Fruit fly (Drosophila melanogaster) whole organism, embryonic: Measurements from ENCODE around the gene CG33267.
A peak's percentile ranks its signal among the peaks of the same experiment; 100 is the strongest.

ENCODE experiments used
- ATbp ChIP-seq: fragments of 200-800 bp; sonication (Bioruptor generic); optimal IDR thresholded peaks from 2 replicates; lab custom pipeline; 2017; ENCODE audit warnings: missing biosample characterization, mild to moderate bottlenecking, missing genetic modification characterization, missing genetic modification reagents
- BEAF-32 ChIP-seq: fragments of 200-800 bp; sonication (Bioruptor generic); optimal IDR thresholded peaks from 3 replicates; lab custom pipeline; 2017; ENCODE audit warnings: missing biosample characterization, missing genetic modification characterization, mild to moderate bottlenecking, moderate library complexity, missing genetic modification reagents
- CG10366 ChIP-seq: fragments of 200-800 bp; sonication (Bioruptor generic); IDR thresholded peaks from 2 replicates; pipeline ENCODE4 v1.3.6; 2022; ENCODE audit warnings: missing biosample characterization, missing genetic modification characterization
- CG10543 ChIP-seq: fragments of 200-800 bp; sonication (Bioruptor generic); optimal IDR thresholded peaks from 3 replicates; lab custom pipeline; 2017; ENCODE audit warnings: missing biosample characterization, mild to moderate bottlenecking, missing genetic modification characterization, moderate library complexity
- CG11247 ChIP-seq: fragments of 200-800 bp; sonication (Bioruptor generic); IDR thresholded peaks from 2 replicates; pipeline ENCODE4 v1.3.6; 2022; ENCODE audit warnings: missing biosample characterization, missing genetic modification characterization
- CG13424 ChIP-seq: fragments of 200-800 bp; sonication (Bioruptor generic); optimal IDR thresholded peaks from 2 replicates; lab custom pipeline; 2019; ENCODE audit warnings: missing biosample characterization, mild to moderate bottlenecking, missing genetic modification characterization, moderate library complexity
- CG15696 ChIP-seq: fragments of 200-800 bp; sonication (Bioruptor generic); optimal IDR thresholded peaks from 2 replicates; lab custom pipeline; 2019; ENCODE audit warnings: missing biosample characterization, mild to moderate bottlenecking, missing genetic modification characterization, moderate library complexity
- CG1647 ChIP-seq: fragments of 200-800 bp; sonication (Bioruptor generic); optimal IDR thresholded peaks from 3 replicates; lab custom pipeline; 2016; ENCODE audit warnings: missing biosample characterization, missing genetic modification characterization
- CG17385 ChIP-seq: fragments of 200-800 bp; sonication (Bioruptor generic); optimal IDR thresholded peaks from 3 replicates; lab custom pipeline; 2018; ENCODE audit warnings: missing biosample characterization, mild to moderate bottlenecking, missing genetic modification characterization
- CG17829 ChIP-seq: fragments of 200-800 bp; optimal IDR thresholded peaks from 2 replicates; lab custom pipeline; 2019; ENCODE audit warnings: missing biosample characterization, mild to moderate bottlenecking, missing genetic modification characterization, moderate library complexity
- CG18262 ChIP-seq: fragments of 200-800 bp; optimal IDR thresholded peaks from 3 replicates; lab custom pipeline; 2019; ENCODE audit warnings: missing biosample characterization, mild to moderate bottlenecking, missing genetic modification characterization, moderate library complexity
- CG18476 ChIP-seq: fragments of 200-800 bp; sonication (Bioruptor generic); optimal IDR thresholded peaks from 2 replicates; lab custom pipeline; 2016; ENCODE audit warnings: missing biosample characterization, mild to moderate bottlenecking, missing genetic modification characterization
- CG2120 ChIP-seq: fragments of 200-800 bp; sonication (Bioruptor generic); optimal IDR thresholded peaks from 3 replicates; lab custom pipeline; 2016; ENCODE audit warnings: missing biosample characterization, missing genetic modification characterization
- CG31224 ChIP-seq: fragments of 200-800 bp; sonication (Bioruptor generic); IDR thresholded peaks from 2 replicates; pipeline ENCODE4 v1.3.6; 2022; ENCODE audit warnings: missing biosample characterization, missing genetic modification characterization
- CG3995 ChIP-seq: fragments of 200-800 bp; sonication (Bioruptor generic); optimal IDR thresholded peaks from 3 replicates; lab custom pipeline; 2016; ENCODE audit warnings: missing biosample characterization, missing genetic modification characterization
- CG4404 ChIP-seq: fragments of 200-800 bp; sonication (Bioruptor generic); IDR thresholded peaks from 2 replicates; pipeline ENCODE4 v1.3.6; 2022; ENCODE audit warnings: missing biosample characterization, missing genetic modification characterization
- CG4820 ChIP-seq: fragments of 200-800 bp; sonication (Bioruptor generic); optimal IDR thresholded peaks from 3 replicates; lab custom pipeline; 2016; ENCODE audit warnings: missing biosample characterization, missing genetic modification characterization
- CG6254 ChIP-seq: fragments of 200-800 bp; sonication (Bioruptor generic); optimal IDR thresholded peaks from 3 replicates; lab custom pipeline; 2017; ENCODE audit warnings: mild to moderate bottlenecking, missing biosample characterization, missing genetic modification reagents, missing genetic modification characterization
- CG7556 ChIP-seq: fragments of 200-800 bp; sonication (Bioruptor generic); optimal IDR thresholded peaks from 2 replicates; lab custom pipeline; 2017; ENCODE audit warnings: missing biosample characterization, mild to moderate bottlenecking, missing genetic modification characterization
- CG7839 ChIP-seq: fragments of 200-800 bp; sonication (Bioruptor generic); optimal IDR thresholded peaks from 3 replicates; lab custom pipeline; 2018; ENCODE audit warnings: missing biosample characterization, mild to moderate bottlenecking, missing genetic modification characterization, moderate library complexity
- CG7963 ChIP-seq: fragments of 200-800 bp; sonication (Bioruptor generic); IDR thresholded peaks from 3 replicates; pipeline ENCODE4 v1.3.6; 2022; ENCODE audit warnings: missing biosample characterization, missing genetic modification characterization; ENCODE audit not compliant: partially characterized antibody
- CG8281 ChIP-seq: fragments of 200-800 bp; sonication (Bioruptor generic); optimal IDR thresholded peaks from 2 replicates; lab custom pipeline; 2018; ENCODE audit warnings: missing biosample characterization, mild to moderate bottlenecking, missing genetic modification characterization, moderate library complexity
- CG8765 ChIP-seq: fragments of 200-800 bp; sonication (Bioruptor generic); IDR thresholded peaks from 2 replicates; pipeline ENCODE4 v1.3.6; 2022; ENCODE audit warnings: missing biosample characterization, missing genetic modification characterization
- D ChIP-seq, 2 experiments: fragments of 200-800 bp in 1 of 2; fragments of >200 bp in 1 of 2; sonication (Bioruptor generic) in 1 of 2; optimal IDR thresholded peaks; 2 replicates in 1 of 2; 3 replicates in 1 of 2; lab custom pipeline; 2017; ENCODE audit warnings: mild to moderate bottlenecking in 1 of 2, missing biosample characterization in 1 of 2, missing genetic modification characterization in 1 of 2, missing genetic modification reagents in 1 of 2
- Dip3 ChIP-seq: fragments of 200-800 bp; sonication (Bioruptor generic); optimal IDR thresholded peaks from 3 replicates; lab custom pipeline; 2016; ENCODE audit warnings: missing biosample characterization, missing genetic modification characterization
- Ets65A ChIP-seq: fragments of 200-800 bp; sonication (Bioruptor generic); peaks from one replicate; lab custom pipeline; 2016; ENCODE audit warnings: missing biosample characterization, missing genetic modification characterization
- Fer1 ChIP-seq: fragments of 200-800 bp; sonication (Bioruptor generic); optimal IDR thresholded peaks from 2 replicates; lab custom pipeline; 2017; ENCODE audit warnings: missing biosample characterization, mild to moderate bottlenecking, missing genetic modification characterization
- Gug ChIP-seq: fragments of 200-800 bp; sonication (Bioruptor generic); IDR thresholded peaks from 4 replicates; pipeline ENCODE4 v1.3.6; 2022; ENCODE audit warnings: missing biosample characterization, missing genetic modification characterization
- H15 ChIP-seq: fragments of 200-800 bp; sonication (Bioruptor generic); IDR thresholded peaks from 3 replicates; pipeline ENCODE4 v1.3.6; 2022; ENCODE audit warnings: missing biosample characterization, missing genetic modification characterization
- Hmx ChIP-seq: fragments of 200-800 bp; sonication (Bioruptor generic); optimal IDR thresholded peaks from 2 replicates; lab custom pipeline; 2016; ENCODE audit warnings: missing biosample characterization, missing genetic modification characterization
- Lhr ChIP-seq: fragments of 200-800 bp; sonication (Bioruptor generic); optimal IDR thresholded peaks from 3 replicates; lab custom pipeline; 2017; ENCODE audit warnings: mild to moderate bottlenecking, missing biosample characterization, missing genetic modification reagents, missing genetic modification characterization
- MTF-1 ChIP-seq: fragments of 200-800 bp; sonication (Bioruptor generic); optimal IDR thresholded peaks from 2 replicates; lab custom pipeline; 2018; ENCODE audit warnings: missing biosample characterization, mild to moderate bottlenecking, missing genetic modification characterization, borderline replicate concordance
- Spps ChIP-seq: fragments of 200-800 bp; sonication (Bioruptor generic); optimal IDR thresholded peaks from 2 replicates; lab custom pipeline; 2018; ENCODE audit warnings: missing biosample characterization, mild to moderate bottlenecking, missing genetic modification characterization
- YL-1 ChIP-seq: fragments of 200-800 bp; sonication (Bioruptor generic); optimal IDR thresholded peaks from 3 replicates; lab custom pipeline; 2017; ENCODE audit warnings: missing biosample characterization, mild to moderate bottlenecking, missing genetic modification characterization
- aop ChIP-seq: fragments of 200-800 bp; sonication (Bioruptor generic); IDR thresholded peaks from 2 replicates; pipeline ENCODE4 v1.3.6; 2022; ENCODE audit warnings: missing biosample characterization, missing genetic modification characterization
- chif ChIP-seq, 2 experiments: fragments of 200-800 bp; sonication (Bioruptor generic); optimal IDR thresholded peaks; 3 replicates each; lab custom pipeline; 2016; ENCODE audit warnings: missing biosample characterization in 2 of 2, missing genetic modification characterization in 2 of 2
- dmrt11E ChIP-seq: fragments of 200-800 bp; sonication (Bioruptor generic); optimal IDR thresholded peaks from 3 replicates; lab custom pipeline; 2018; ENCODE audit warnings: missing biosample characterization, mild to moderate bottlenecking, missing genetic modification characterization, moderate library complexity
- emc ChIP-seq: fragments of 200-800 bp; sonication (Bioruptor generic); optimal IDR thresholded peaks from 2 replicates; lab custom pipeline; 2016; ENCODE audit warnings: missing biosample characterization, missing genetic modification characterization
- fd3F ChIP-seq: fragments of 200-800 bp; sonication (Bioruptor generic); optimal IDR thresholded peaks from 2 replicates; lab custom pipeline; 2018; ENCODE audit warnings: missing biosample characterization, mild to moderate bottlenecking, missing genetic modification characterization, moderate library complexity
- fd64A ChIP-seq: fragments of 200-800 bp; sonication (Bioruptor generic); optimal IDR thresholded peaks from 3 replicates; lab custom pipeline; 2018; ENCODE audit warnings: missing biosample characterization, mild to moderate bottlenecking, missing genetic modification characterization
- fd96Cb ChIP-seq: fragments of 200-800 bp; sonication (Bioruptor generic); optimal IDR thresholded peaks from 2 replicates; lab custom pipeline; 2018; ENCODE audit warnings: missing biosample characterization, mild to moderate bottlenecking, missing genetic modification characterization, moderate library complexity
- inv ChIP-seq: fragments of 200-800 bp; sonication (Bioruptor generic); IDR thresholded peaks from 2 replicates; pipeline ENCODE4 v1.3.6; 2022; ENCODE audit warnings: missing biosample characterization, missing genetic modification characterization; ENCODE audit not compliant: partially characterized antibody
- oc ChIP-seq: fragments of 200-800 bp; sonication (Bioruptor generic); optimal IDR thresholded peaks from 2 replicates; lab custom pipeline; 2018; ENCODE audit warnings: missing biosample characterization, mild to moderate bottlenecking, missing genetic modification characterization, moderate library complexity
- p53 ChIP-seq: fragments of 200-800 bp; sonication (Bioruptor generic); optimal IDR thresholded peaks from 2 replicates; lab custom pipeline; 2016; ENCODE audit warnings: missing biosample characterization, missing genetic modification characterization
- sc ChIP-seq, 3 experiments: fragments of >200 bp in 2 of 3; fragments of 200-800 bp in 1 of 3; sonication (Bioruptor generic) in 1 of 3; optimal IDR thresholded peaks; 2 replicates in 2 of 3; 3 replicates in 1 of 3; lab custom pipeline; 2017; ENCODE audit warnings: mild to moderate bottlenecking in 1 of 3, missing biosample characterization in 1 of 3, missing genetic modification characterization in 1 of 3, missing genetic modification reagents in 1 of 3
- toy ChIP-seq: fragments of 200-800 bp; sonication (Bioruptor generic); IDR thresholded peaks from 2 replicates; pipeline ENCODE4 v1.3.6; 2022; ENCODE audit warnings: missing biosample characterization, missing genetic modification characterization
- usp ChIP-seq: fragments of >200 bp; optimal IDR thresholded peaks from 2 replicates; lab custom pipeline; 2017; ENCODE audit warnings: missing biosample characterization, missing genetic modification characterization
- vnd ChIP-seq: fragments of 200-800 bp; sonication (Bioruptor generic); IDR thresholded peaks from 3 replicates; pipeline ENCODE4 v1.3.6; 2022; ENCODE audit warnings: missing biosample characterization, missing genetic modification characterization; ENCODE audit not compliant: partially characterized antibody
- zf30C ChIP-seq: fragments of 200-800 bp; sonication (Bioruptor generic); optimal IDR thresholded peaks from 3 replicates; lab custom pipeline; 2018; ENCODE audit warnings: missing biosample characterization, mild to moderate bottlenecking, missing genetic modification characterization

The CG33267 gene

DNA sequence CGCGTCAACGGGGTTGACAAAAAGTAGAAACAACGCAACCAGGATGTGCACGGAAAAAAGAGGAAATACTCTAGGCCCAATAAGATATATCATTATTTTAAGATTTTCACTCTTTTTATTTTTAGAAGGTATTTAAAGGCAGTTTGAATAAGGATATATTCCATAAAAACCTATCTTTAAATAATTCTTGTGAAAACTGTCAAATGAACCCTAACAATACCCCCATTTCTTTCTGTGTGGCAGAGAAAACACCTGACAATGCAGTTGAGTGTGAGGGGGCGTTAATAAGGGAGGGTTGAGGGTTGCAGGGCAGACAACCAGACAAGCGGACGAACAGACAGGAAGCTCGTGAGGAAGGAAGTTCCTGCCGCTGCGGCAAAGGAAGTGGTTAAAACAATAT is 12.3 kb upstream of the CG33267 start (continued):
- TF ChIP-seq CG15696 (tag; lab: Kevin White, UChicago) (peak; percentile 47), Gug (GFP tag; lab: Robert Waterston, UW) (0 out of 4 replicates have a peak, but pooled peaks have one; percentile 4), CG1647 (GFP tag; lab: Kevin White, UChicago) (no peak), ATbp (peak; percentile 41), CG7839 (peak; percentile 53), BEAF-32 (GFP tag; lab: Kevin White, UChicago) (no peak), CG31224 (no peak), emc (GFP tag; lab: Kevin White, UChicago) (no peak), CG7556 (GFP tag; lab: Kevin White, UChicago) (peak; percentile 36), toy (GFP tag; lab: Robert Waterston, UW) (no peak), p53 (GFP tag; lab: Kevin White, UChicago) (no peak), vnd (GFP tag; lab: Robert Waterston, UW) (0 out of 3 replicates have a peak, but pooled peaks have one; percentile 19), CG8765 (GFP tag; lab: Robert Waterston, UW) (no peak), CG4820 (GFP tag; lab: Kevin White, UChicago) (peak; percentile 42), aop (GFP tag; lab: Robert Waterston, UW) (no peak), oc (tag; lab: Kevin White, UChicago) (no peak), D (optimal IDR thresholded peaks at IDR 0.05; lab: Kevin White, UChicago) (no peak), D (GFP tag; optimal IDR thresholded peaks at IDR 0.05; lab: Kevin White, UChicago) (peak; percentile 23), CG6254 (GFP tag; lab: Kevin White, UChicago) (peak; percentile 35), fd96Cb (peak; percentile 41), zf30C (GFP tag; lab: Kevin White, UChicago) (peak; percentile 76), Lhr (GFP tag; lab: Kevin White, UChicago) (no peak), Spps (tag; lab: Kevin White, UChicago) (peak; percentile 25), YL-1 (no peak), Ets65A (peak; percentile 82), CG8281 (tag; lab: Kevin White, UChicago) (no peak), CG2120 (GFP tag; lab: Kevin White, UChicago) (no peak), CG17829 (tag; lab: Kevin White, UChicago) (peak; percentile 55), inv (GFP tag; lab: Robert Waterston, UW) (no peak), CG10366 (GFP tag; lab: Robert Waterston, UW) (no peak), sc (optimal IDR thresholded peaks at IDR 0.05; lab: Kevin White, UChicago) (no peak), sc (GFP tag; optimal IDR thresholded peaks at IDR 0.05; lab: Kevin White, UChicago) (peak; percentile 36), Fer1 (GFP tag; lab: Kevin White, UChicago) (no peak), MTF-1 (GFP tag; lab: Kevin White, UChicago) (no peak), CG10543 (GFP tag; lab: Kevin White, UChicago) (no peak), CG18476 (no peak), Dip3 (GFP tag; lab: Kevin White, UChicago) (no peak), dmrt11E (tag; lab: Kevin White, UChicago) (peak; percentile 75), Hmx (GFP tag; lab: Kevin White, UChicago) (no peak), fd64A (no peak), CG17385 (GFP tag; lab: Kevin White, UChicago) (peak; percentile 2), H15 (GFP tag; lab: Robert Waterston, UW) (0 out of 3 replicates have a peak, but pooled peaks have one; percentile 45), CG18262 (tag; lab: Kevin White, UChicago) (peak; percentile 72), chif (GFP tag; optimal IDR thresholded peaks at IDR 0.05; lab: Kevin White, UChicago) (peak in 1 of 2 experiments; percentile 16), CG13424 (peak; percentile 42), usp (no peak), CG7963 (GFP tag; lab: Robert Waterston, UW) (no peak), CG4404 (GFP tag; lab: Robert Waterston, UW) (0 out of 2 replicates have a peak, but pooled peaks have one; percentile 15), fd3F (GFP tag; lab: Kevin White, UChicago) (no peak), CG3995 (GFP tag; lab: Kevin White, UChicago) (no peak), CG11247 (GFP tag; lab: Robert Waterston, UW) (no peak)
